Fruit fly (Drosophila melanogaster) Kc167 (cell line): ENCODE results near the gene CG13678.

Experiments used
- h ChIP-seq: fragments of >200 bp; optimal IDR thresholded peaks from 3 replicates; lab custom pipeline; 2018; ENCODE audit warnings: missing external identifiers
- ttk ChIP-seq: sonication (Bioruptor generic); optimal IDR thresholded peaks from 2 replicates; lab custom pipeline; 2017; ENCODE audit warnings: missing external identifiers

DNA sequence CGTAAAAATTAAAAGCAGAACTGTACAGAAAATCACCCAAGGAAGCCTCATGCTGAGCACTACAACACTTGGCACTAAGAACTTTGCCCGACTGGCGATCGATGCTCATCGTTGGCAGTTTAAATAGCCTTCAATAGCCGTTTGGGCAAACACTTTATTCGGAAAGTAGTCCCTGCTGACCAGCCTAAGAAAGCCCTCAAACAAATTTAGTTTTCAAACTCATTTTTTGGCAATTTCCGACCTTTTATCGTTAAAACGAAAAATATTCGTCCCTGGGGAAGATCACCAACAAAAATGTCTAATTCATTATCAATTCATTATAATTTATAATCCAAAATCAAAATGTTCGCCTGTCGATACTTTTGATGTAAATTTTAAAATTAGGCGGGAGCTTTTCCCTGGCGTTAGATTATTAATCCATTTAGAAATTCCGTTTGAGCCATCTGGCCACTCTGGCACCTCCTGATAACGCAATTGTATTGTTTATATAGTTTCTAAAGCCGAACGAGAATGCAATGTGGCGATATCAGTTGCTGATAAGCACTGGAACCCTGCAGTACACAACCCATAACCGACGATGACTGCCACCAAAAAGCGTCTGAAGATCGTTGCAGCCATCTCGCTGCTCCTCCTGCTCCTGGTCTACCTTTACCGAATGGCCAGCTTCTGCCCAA is 41.3 kb upstream of the CG13678 start, which contains the start of the genes mthl7 and Uxs:
- TF ChIP-seq h (lab: Kevin White, UChicago) (no peak), ttk (lab: Kevin White, UChicago) (no peak)
